Worm (Caenorhabditis elegans) whole organism, L4 larva: ENCODE results near the gene gsto-2.

Experiments used
- F44E2.7 ChIP-seq: fragments of 200-800 bp; sonication (Bioruptor generic); IDR thresholded peaks from 2 replicates; pipeline ENCODE4 v2.1.2; 2022; ENCODE audit warnings: missing genetic modification characterization, missing compliant biosample characterization
- R02D3.7 ChIP-seq: fragments of 150-350 bp; sonication (generic microtip); optimal IDR thresholded peaks from 3 replicates; lab custom pipeline; 2014; ENCODE audit warnings: missing biosample characterization, missing genetic modification characterization
- T20F7.1 ChIP-seq: fragments of 200-800 bp; sonication (Bioruptor generic); optimal IDR thresholded peaks from 2 replicates; lab custom pipeline; 2018; ENCODE audit warnings: mild to moderate bottlenecking, missing genetic modification characterization, missing compliant biosample characterization
- Y105C5A.15 ChIP-seq: fragments of 200-800 bp; sonication (Bioruptor generic); IDR thresholded peaks from 2 replicates; pipeline ENCODE4 v1.3.6; 2022; ENCODE audit warnings: missing genetic modification characterization, missing compliant biosample characterization
- Y48G9A.11 ChIP-seq: fragments of 200-800 bp; sonication (Bioruptor generic); IDR thresholded peaks from 2 replicates; pipeline ENCODE4 v1.3.6; 2022; ENCODE audit warnings: missing genetic modification reagents, missing genetic modification characterization, missing compliant biosample characterization
- ZK337.2 ChIP-seq: fragments of 200-800 bp; sonication (Bioruptor generic); IDR thresholded peaks from 2 replicates; pipeline ENCODE4 v1.3.6; 2022; ENCODE audit warnings: missing genetic modification reagents, missing genetic modification characterization, missing compliant biosample characterization
- attf-4 ChIP-seq: sonication (generic microtip); optimal IDR thresholded peaks from 3 replicates; lab custom pipeline; 2017; ENCODE audit warnings: missing biosample characterization, missing genetic modification characterization
- ceh-28 ChIP-seq: fragments of 150-350 bp; optimal IDR thresholded peaks from 2 replicates; lab custom pipeline; 2014; ENCODE audit warnings: missing biosample characterization, missing genetic modification reagents, missing genetic modification characterization
- ceh-32 ChIP-seq: sonication (generic microtip); optimal IDR thresholded peaks from 2 replicates; lab custom pipeline; 2016; ENCODE audit warnings: mild to moderate bottlenecking, missing genetic modification characterization, missing compliant biosample characterization; ENCODE audit not compliant: poor library complexity
- ceh-44 ChIP-seq: fragments of 200-800 bp; sonication (Bioruptor generic); IDR thresholded peaks from 2 replicates; pipeline ENCODE4 v1.3.6; 2022; ENCODE audit warnings: missing genetic modification reagents, missing genetic modification characterization, missing compliant biosample characterization
- ceh-62 ChIP-seq: sonication (generic microtip); optimal IDR thresholded peaks from 2 replicates; lab custom pipeline; 2017; ENCODE audit warnings: missing biosample characterization, missing genetic modification characterization
- daf-12 ChIP-seq: fragments of 150-350 bp; optimal IDR thresholded peaks from 2 replicates; lab custom pipeline; 2014; ENCODE audit warnings: missing biosample characterization, missing genetic modification reagents, missing genetic modification characterization
- dmd-8 ChIP-seq: fragments of 200-800 bp; sonication (Bioruptor generic); IDR thresholded peaks from 2 replicates; pipeline ENCODE4 v1.3.6; 2022; ENCODE audit warnings: missing genetic modification characterization, missing compliant biosample characterization
- dmd-9 ChIP-seq: fragments of 200-800 bp; sonication (Bioruptor generic); IDR thresholded peaks from 2 replicates; pipeline ENCODE4 v1.3.6; 2022; ENCODE audit warnings: missing genetic modification reagents, missing genetic modification characterization, missing compliant biosample characterization
- duxl-1 ChIP-seq: sonication (generic microtip); optimal IDR thresholded peaks from 2 replicates; lab custom pipeline; 2016; ENCODE audit warnings: mild to moderate bottlenecking, missing genetic modification characterization, moderate library complexity, missing compliant biosample characterization; ENCODE audit not compliant: poor library complexity
- dve-1 ChIP-seq: sonication (generic microtip); optimal IDR thresholded peaks from 2 replicates; lab custom pipeline; 2017; ENCODE audit warnings: antibody characterized with exemption, mild to moderate bottlenecking, missing genetic modification characterization, missing compliant biosample characterization; ENCODE audit not compliant: insufficient read depth
- egl-27 ChIP-seq: sonication (generic microtip); optimal IDR thresholded peaks from 3 replicates; lab custom pipeline; 2017; ENCODE audit warnings: missing biosample characterization, missing genetic modification reagents, missing genetic modification characterization
- fkh-10 ChIP-seq: fragments of 150-350 bp; optimal IDR thresholded peaks from 2 replicates; lab custom pipeline; 2014; ENCODE audit warnings: missing biosample characterization, missing genetic modification reagents, missing genetic modification characterization
- hlh-11 ChIP-seq: fragments of 200-800 bp; sonication (Bioruptor generic); optimal IDR thresholded peaks from 2 replicates; lab custom pipeline; 2018; ENCODE audit warnings: mild to moderate bottlenecking, missing genetic modification characterization, missing compliant biosample characterization
- lin-29 ChIP-seq: fragments of 200-800 bp; sonication (Bioruptor generic); IDR thresholded peaks from 2 replicates; pipeline ENCODE4 v1.3.6; 2022; ENCODE audit warnings: missing genetic modification reagents, missing genetic modification characterization, missing compliant biosample characterization
- mdt-29 ChIP-seq: fragments of 200-800 bp; sonication (Bioruptor generic); IDR thresholded peaks from 2 replicates; pipeline ENCODE4 v1.3.6; 2022; ENCODE audit warnings: missing genetic modification reagents, missing genetic modification characterization, missing compliant biosample characterization
- mep-1 ChIP-seq: fragments of 150-350 bp; sonication (generic microtip); optimal IDR thresholded peaks from 3 replicates; lab custom pipeline; 2014; ENCODE audit warnings: missing biosample characterization, missing genetic modification characterization
- mxl-3 ChIP-seq: fragments of 200-800 bp; sonication (Bioruptor generic); optimal IDR thresholded peaks from 2 replicates; lab custom pipeline; 2018; ENCODE audit warnings: mild to moderate bottlenecking, missing genetic modification characterization, missing compliant biosample characterization
- nhr-11 ChIP-seq: fragments of 150-350 bp; optimal IDR thresholded peaks from 2 replicates; lab custom pipeline; 2014; ENCODE audit warnings: missing biosample characterization, missing genetic modification characterization
- nhr-111 ChIP-seq: fragments of 200-800 bp; sonication (Bioruptor generic); optimal IDR thresholded peaks from 2 replicates; lab custom pipeline; 2018; ENCODE audit warnings: mild to moderate bottlenecking, missing genetic modification characterization, missing compliant biosample characterization
- nhr-237 ChIP-seq: sonication (generic microtip); optimal IDR thresholded peaks from 2 replicates; lab custom pipeline; 2017; ENCODE audit warnings: missing biosample characterization, missing genetic modification characterization
- nhr-28 ChIP-seq: fragments of 150-350 bp; optimal IDR thresholded peaks from 2 replicates; lab custom pipeline; 2014; ENCODE audit warnings: missing biosample characterization, missing genetic modification characterization
- nhr-6 ChIP-seq: fragments of 150-350 bp; optimal IDR thresholded peaks from 2 replicates; lab custom pipeline; 2014; ENCODE audit warnings: missing biosample characterization, missing genetic modification characterization
- saeg-2 ChIP-seq: fragments of 200-800 bp; sonication (Bioruptor generic); IDR thresholded peaks from 2 replicates; pipeline ENCODE4 v1.3.6; 2022; ENCODE audit warnings: missing genetic modification reagents, missing genetic modification characterization, missing compliant biosample characterization
- snpc-1.2 ChIP-seq: fragments of 200-800 bp; sonication (Bioruptor generic); IDR thresholded peaks from 2 replicates; pipeline ENCODE4 v1.3.6; 2022; ENCODE audit warnings: missing genetic modification reagents, missing genetic modification characterization, missing compliant biosample characterization
- spr-1 ChIP-seq: sonication (generic microtip); optimal IDR thresholded peaks from 2 replicates; lab custom pipeline; 2016; ENCODE audit warnings: mild to moderate bottlenecking, missing genetic modification characterization, missing compliant biosample characterization
- tag-97 ChIP-seq: fragments of 200-800 bp; sonication (Bioruptor generic); IDR thresholded peaks from 2 replicates; pipeline ENCODE4 v1.3.6; 2022; ENCODE audit warnings: missing genetic modification characterization, missing compliant biosample characterization
- unc-130 ChIP-seq: sonication (generic microtip); optimal IDR thresholded peaks from 2 replicates; lab custom pipeline; 2016; ENCODE audit warnings: missing genetic modification reagents, missing genetic modification characterization, missing compliant biosample characterization
- unc-62 ChIP-seq, 3 experiments: fragments of 150-350 bp in 1 of 3; sonication (generic microtip); optimal IDR thresholded peaks in 2 of 3; peaks in 1 of 3; 1 replicate in 1 of 3; 2 replicates in 2 of 3; lab custom pipeline; 2014 to 2017; ENCODE audit warnings: missing biosample characterization in 3 of 3, missing genetic modification characterization in 3 of 3, missing genetic modification reagents in 3 of 3, missing genotype in 1 of 3
- vab-7 ChIP-seq: fragments of 200-800 bp; sonication (Bioruptor generic); IDR thresholded peaks from 2 replicates; pipeline ENCODE4 v1.3.6; 2022; ENCODE audit warnings: missing genetic modification reagents, missing genetic modification characterization, missing compliant biosample characterization

Gene gsto-2

ce11 chrIII:8556836-8557385 is 2.3 kb downstream of the gsto-2 start, which contains the start of gene C02D5.2 (continued):
- TF ChIP-seq dve-1 (tag; lab: Kevin White, UChicago) (peak; percentile 52), mep-1 (peak; percentile 66), tag-97 (GFP tag; lab: Robert Waterston, UW) (no peak), nhr-28 (tag; lab: Kevin White, UChicago) (peak; percentile 53), duxl-1 (tag; lab: Kevin White, UChicago) (no peak), Y105C5A.15 (no peak), dmd-8 (GFP tag; lab: Robert Waterston, UW) (no peak)

ce11 chrIII:8560398-8560797 is 5.8 kb downstream of the gsto-2 start:
- TF ChIP-seq mxl-3 (GFP tag; lab: Kevin White, UChicago) = no peak
- TF ChIP-seq unc-130 (GFP tag; lab: Kevin White, UChicago) = no peak
- TF ChIP-seq duxl-1 (tag; lab: Kevin White, UChicago) = no peak
- TF ChIP-seq lin-29 (GFP tag; lab: Robert Waterston, UW) = no peak
- TF ChIP-seq dmd-9 (GFP tag; lab: Robert Waterston, UW) = no peak
- TF ChIP-seq unc-62 (GFP tag; optimal IDR thresholded peaks at IDR 0.05 in 1 of 2; lab: Kevin White, UChicago) = no peak
- TF ChIP-seq unc-62 (tag; optimal IDR thresholded peaks at IDR 0.05; lab: Kevin White, UChicago) = no peak
- TF ChIP-seq egl-27 = no peak
- TF ChIP-seq vab-7 (GFP tag; lab: Robert Waterston, UW) = no peak
- TF ChIP-seq R02D3.7 (tag; lab: Kevin White, UChicago) = no peak
- TF ChIP-seq F44E2.7 = no peak
- TF ChIP-seq hlh-11 (tag; lab: Kevin White, UChicago) = no peak
- TF ChIP-seq mdt-29 (GFP tag; lab: Robert Waterston, UW) = no peak
- TF ChIP-seq ceh-62 (tag; lab: Kevin White, UChicago) = no peak
- TF ChIP-seq T20F7.1 = no peak
- TF ChIP-seq Y48G9A.11 = no peak
- no peak for TF ChIP-seq nhr-237 (tag; lab: Kevin White, UChicago)
- TF ChIP-seq, all 104 proteins: peak for 0

- TF ChIP-seq hlh-11 (tag; lab: Kevin White, UChicago) (no peak), spr-1 (tag; lab: Kevin White, UChicago) (no peak), dmd-9 (GFP tag; lab: Robert Waterston, UW) (no peak), nhr-11 (tag; lab: Kevin White, UChicago) (no peak), ceh-32 (tag; lab: Kevin White, UChicago) (no peak), saeg-2 (GFP tag; lab: Robert Waterston, UW) (no peak), attf-4 (tag; lab: Kevin White, UChicago) (no peak)
These were observed 6.3 kb downstream of the gsto-2 start, which contains the start of gene acdh-6 for ce11 chrIII:8560836-8561235. acdh-6 (plus strand) TSS chrIII:8561136.

DNA sequence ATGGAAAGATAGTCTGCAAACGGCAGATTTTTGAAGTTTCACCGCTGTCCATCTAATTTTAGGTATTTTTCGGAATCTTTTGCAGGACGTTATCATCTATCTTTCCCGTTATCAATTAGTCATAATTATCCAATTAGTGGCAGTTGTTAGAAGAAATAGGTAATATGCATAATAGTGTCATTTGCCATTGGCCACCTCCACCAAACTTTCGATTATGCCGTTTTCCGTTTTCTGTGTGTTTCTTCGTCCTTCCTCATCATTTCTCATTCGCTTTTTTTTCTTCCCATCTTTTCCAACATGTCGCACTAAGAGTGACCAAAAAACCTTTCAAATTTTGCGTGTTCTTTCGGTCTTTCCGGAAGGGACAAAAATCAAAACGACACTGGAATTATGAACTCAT is 9.8 kb downstream of the gsto-2 start:
- TF ChIP-seq spr-1 (tag; lab: Kevin White, UChicago) = no peak
- no peak for TF ChIP-seq ceh-44 (GFP tag; lab: Robert Waterston, UW)
- TF ChIP-seq nhr-6 (tag; lab: Kevin White, UChicago) = no peak
- TF ChIP-seq mep-1 = no peak
- no peak for TF ChIP-seq ZK337.2 (GFP tag; lab: Robert Waterston, UW)
- no peak for TF ChIP-seq fkh-10 (GFP tag; lab: Kevin White, UChicago)
- no peak for TF ChIP-seq nhr-111
- TF ChIP-seq ceh-28 (tag; lab: Kevin White, UChicago) = no peak
- TF ChIP-seq Y48G9A.11 = no peak
- TF ChIP-seq snpc-1.2 (GFP tag; lab: Robert Waterston, UW) = no peak
- no peak for TF ChIP-seq daf-12 (tag; lab: Kevin White, UChicago)
- TF ChIP-seq hlh-11 (tag; lab: Kevin White, UChicago) = no peak
